Fruit fly (Drosophila melanogaster) whole organism, prepupa: ENCODE measurements around the gene c-cup.

Source experiments
- Eip93F ChIP-seq: fragments of 200-800 bp; sonication (Bioruptor generic); optimal IDR thresholded peaks from 2 replicates; lab custom pipeline; 2016; ENCODE audit warnings: missing biosample characterization, mild to moderate bottlenecking, missing genetic modification characterization
- pdm3 ChIP-seq: fragments of 200-800 bp; sonication (Bioruptor generic); optimal IDR thresholded peaks from 3 replicates; lab custom pipeline; 2016; ENCODE audit warnings: missing biosample characterization, missing genetic modification characterization

DNA sequence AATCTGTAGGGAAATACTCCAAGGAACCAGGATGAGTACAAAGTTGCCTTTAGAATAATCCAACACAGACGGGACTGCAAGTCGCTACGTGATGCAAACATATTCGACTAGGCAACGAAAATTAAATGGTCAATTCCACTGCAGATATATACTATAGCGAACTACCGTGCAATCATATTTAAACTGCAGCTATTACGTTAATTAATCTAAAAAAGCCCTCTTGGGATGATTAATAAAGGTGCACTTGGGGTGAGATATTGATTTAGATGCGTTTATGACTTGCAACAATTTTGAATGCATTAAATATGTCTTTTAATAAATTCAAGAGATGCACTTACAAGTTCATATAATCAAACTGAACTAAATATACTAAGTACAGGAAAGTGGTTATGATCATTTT, 40.6 kb downstream of the c-cup start, which contains the start of gene Gr22c:
- TF ChIP-seq pdm3 (GFP tag; lab: Kevin White, UChicago) (no peak), Eip93F (GFP tag; lab: Kevin White, UChicago) (no peak)
